Fruit fly (Drosophila melanogaster): ENCODE results near the gene CG3386.

CG3386 gene

dm6 chr3L:648155-649024, 33.9 kb downstream of the CG3386 start, which contains the start of gene Gale (continued):
- TF ChIP-seq rib (GFP tag; IDR thresholded peaks at IDR 0.05), result no peak
- TF ChIP-seq CG10209 (GFP tag; optimal IDR thresholded peaks at IDR 0.05), result no peak
- TF ChIP-seq chinmo (GFP tag; IDR thresholded peaks at IDR 0.05; ENCODE audit: partially characterized antibody), result peak; percentile 97
- no peak for TF ChIP-seq CG6689 (GFP tag; IDR thresholded peaks at IDR 0.05)
- no peak for TF ChIP-seq lov (optimal IDR thresholded peaks at IDR 0.05)
- no peak for TF ChIP-seq lov (GFP tag; IDR thresholded peaks at IDR 0.05)
- TF ChIP-seq nerfin-1 (tag; optimal IDR thresholded peaks at IDR 0.05), result no peak
- TF ChIP-seq CG10267 (tag; optimal IDR thresholded peaks at IDR 0.05), result peak; percentile 72
- TF ChIP-seq br (optimal IDR thresholded peaks at IDR 0.05), result no peak
- no peak; the same call in 1 of the 2 replicates for TF ChIP-seq CG17328 (GFP tag; IDR thresholded peaks at IDR 0.05)
- no peak for TF ChIP-seq hth (optimal IDR thresholded peaks at IDR 0.05)
- no peak for TF ChIP-seq CG7372 (GFP tag; IDR thresholded peaks at IDR 0.05)
- no peak for TF ChIP-seq tin (GFP tag; optimal IDR thresholded peaks at IDR 0.05)
- no peak for TF ChIP-seq fru (optimal IDR thresholded peaks at IDR 0.05)
- no peak for TF ChIP-seq pho (GFP tag; optimal IDR thresholded peaks at IDR 0.05)
- TF ChIP-seq org-1 (GFP tag; optimal IDR thresholded peaks at IDR 0.05), result no peak
- TF ChIP-seq HLH4C (GFP tag; IDR thresholded peaks at IDR 0.05; ENCODE audit: partially characterized antibody), result peak; percentile 79
- no peak for TF ChIP-seq gsb-n (tag; optimal IDR thresholded peaks at IDR 0.05)
- TF ChIP-seq Hr51 (GFP tag; optimal IDR thresholded peaks at IDR 0.05), result no peak
- TF ChIP-seq Nf-YB (GFP tag; optimal IDR thresholded peaks at IDR 0.05), result no peak
- no peak for TF ChIP-seq pb (GFP tag; optimal IDR thresholded peaks at IDR 0.05)
- TF ChIP-seq CG3163 (GFP tag; optimal IDR thresholded peaks at IDR 0.05), result no peak
- peak; percentile 63 to 80 for TF ChIP-seq Trl (optimal IDR thresholded peaks at IDR 0.05)
- no peak for TF ChIP-seq Trl (GFP tag; optimal IDR thresholded peaks at IDR 0.05)
- no peak for TF ChIP-seq ewg (GFP tag; optimal IDR thresholded peaks at IDR 0.05)
- TF ChIP-seq CG17385 (GFP tag; optimal IDR thresholded peaks at IDR 0.05), result peak; percentile 28
- TF ChIP-seq CG32767 (GFP tag; IDR thresholded peaks at IDR 0.05), result no peak
- peak; percentile 41 for TF ChIP-seq cwo (GFP tag; optimal IDR thresholded peaks at IDR 0.05)
- peak; percentile 32 for TF ChIP-seq exex (tag; optimal IDR thresholded peaks at IDR 0.05)
- no peak for TF ChIP-seq CG14050 (GFP tag; IDR thresholded peaks at IDR 0.05)
- TF ChIP-seq CG10431 (GFP tag; optimal IDR thresholded peaks at IDR 0.05), result no peak
- TF ChIP-seq CG9609 (GFP tag; optimal IDR thresholded peaks at IDR 0.05), result no peak
- no peak for TF ChIP-seq D (optimal IDR thresholded peaks at IDR 0.05)
- no peak for TF ChIP-seq D (GFP tag; optimal IDR thresholded peaks at IDR 0.05)
- TF ChIP-seq Atf-2 (GFP tag; optimal IDR thresholded peaks at IDR 0.05), result no peak
- TF ChIP-seq fd3F (GFP tag; optimal IDR thresholded peaks at IDR 0.05), result no peak
- no peak; the same call in 1 of the 2 replicates for TF ChIP-seq lmd (GFP tag; IDR thresholded peaks at IDR 0.05)
- no peak for TF ChIP-seq CG10366 (GFP tag; IDR thresholded peaks at IDR 0.05)
- TF ChIP-seq CG15011 (GFP tag; optimal IDR thresholded peaks at IDR 0.05), result no peak
- TF ChIP-seq CG14014 (GFP tag; IDR thresholded peaks at IDR 0.05), result no peak
- no peak for TF ChIP-seq peb (GFP tag; IDR thresholded peaks at IDR 0.05)
- no peak for TF ChIP-seq CG11695 (GFP tag; IDR thresholded peaks at IDR 0.05)
- no peak for TF ChIP-seq CG11093 (GFP tag; IDR thresholded peaks at IDR 0.05)
- TF ChIP-seq Hmr (GFP tag; optimal IDR thresholded peaks at IDR 0.05), result peak; percentile 25
- TF ChIP-seq CG1647 (GFP tag; optimal IDR thresholded peaks at IDR 0.05), result peak; percentile 8
- no peak for TF ChIP-seq grau (tag; optimal IDR thresholded peaks at IDR 0.05)
- TF ChIP-seq CG17802 (tag; optimal IDR thresholded peaks at IDR 0.05), result no peak
- TF ChIP-seq CG3847 (GFP tag; IDR thresholded peaks at IDR 0.05), result peak; percentile 92
- TF ChIP-seq prd (optimal IDR thresholded peaks at IDR 0.05), result no peak
- peak; percentile 23; the same call in 1 of the 3 replicates for TF ChIP-seq prd (GFP tag; IDR thresholded peaks at IDR 0.05)
- no peak for TF ChIP-seq CG31388 (GFP tag; optimal IDR thresholded peaks at IDR 0.05)
- TF ChIP-seq CG14965 (GFP tag; optimal IDR thresholded peaks at IDR 0.05; ENCODE audit: borderline replicate concordance), result no peak
